Fruit fly (Drosophila melanogaster): Measurements from ENCODE around the gene GAPcenA.

The GAPcenA gene

dm6 chr3L:8297488-8297887, 48.9 kb upstream of the GAPcenA start:
- no peak for TF ChIP-seq Rel (GFP tag; optimal IDR thresholded peaks at IDR 0.05)
- TF ChIP-seq Rel (tag; optimal IDR thresholded peaks at IDR 0.05): peak; percentile 82
- no peak for TF ChIP-seq br (GFP tag; optimal IDR thresholded peaks at IDR 0.05)
- peak; percentile 5 for TF ChIP-seq Jra (GFP tag; optimal IDR thresholded peaks at IDR 0.05)

dm6 chr3L:8299224-8300130, 46.9 kb upstream of the GAPcenA start, which contains the start of the genes Arl5 and CG13671:
Gene Arl5 (minus strand): TSS chr3L:8299839.
Gene CG13671 (plus strand): TSS chr3L:8300064.
- TF ChIP-seq HLH106 (tag; optimal IDR thresholded peaks at IDR 0.05): peak; percentile 59
- TF ChIP-seq dmrt93B (GFP tag; optimal IDR thresholded peaks at IDR 0.05): no peak
- peak; percentile 30 for TF ChIP-seq Hr83 (GFP tag; optimal IDR thresholded peaks at IDR 0.05; ENCODE audit: poor library complexity, severe bottlenecking)
- TF ChIP-seq dsf (GFP tag; optimal IDR thresholded peaks at IDR 0.05; ENCODE audit: borderline replicate concordance): peak; percentile 79
- TF ChIP-seq fru (GFP tag; optimal IDR thresholded peaks at IDR 0.05): peak; percentile 86
- TF ChIP-seq Abd-B (GFP tag; optimal IDR thresholded peaks at IDR 0.05): no peak
- TF ChIP-seq h (GFP tag; optimal IDR thresholded peaks at IDR 0.05): peak; percentile 85
- TF ChIP-seq Jra (GFP tag; optimal IDR thresholded peaks at IDR 0.05): peak; percentile 88
- TF ChIP-seq rgr (GFP tag; optimal IDR thresholded peaks at IDR 0.05): peak; percentile 89
- peak; percentile 89 for TF ChIP-seq Hnf4 (GFP tag; optimal IDR thresholded peaks at IDR 0.05)
- peak; percentile 80 for TF ChIP-seq sv (GFP tag; optimal IDR thresholded peaks at IDR 0.05)
- no peak for TF ChIP-seq N (GFP tag; optimal IDR thresholded peaks at IDR 0.05)
- peak; percentile 55 for TF ChIP-seq Sp1 (GFP tag; optimal IDR thresholded peaks at IDR 0.05)
- no peak for TF ChIP-seq CG9705 (GFP tag; optimal IDR thresholded peaks at IDR 0.05)
- peak; percentile 63 for TF ChIP-seq ey (GFP tag; optimal IDR thresholded peaks at IDR 0.05)
- no peak for TF ChIP-seq usp (GFP tag; optimal IDR thresholded peaks at IDR 0.05)
- no peak for TF ChIP-seq Rel (GFP tag; optimal IDR thresholded peaks at IDR 0.05)
- TF ChIP-seq Rel (tag; optimal IDR thresholded peaks at IDR 0.05): peak; percentile 55
- TF ChIP-seq GATAd (GFP tag; optimal IDR thresholded peaks at IDR 0.05): peak; percentile 47
- no peak for TF ChIP-seq lola (GFP tag; optimal IDR thresholded peaks at IDR 0.05)
- TF ChIP-seq OdsH (GFP tag; optimal IDR thresholded peaks at IDR 0.05): peak; percentile 84
- peak; percentile 69 for TF ChIP-seq br (GFP tag; optimal IDR thresholded peaks at IDR 0.05)
- TF ChIP-seq foxo (GFP tag; optimal IDR thresholded peaks at IDR 0.05): peak in 1 of 2 experiments; percentile 93
- TF ChIP-seq Vsx2 (GFP tag; optimal IDR thresholded peaks at IDR 0.05; ENCODE audit: partially characterized antibody): peak; percentile 97
- TF ChIP-seq brk (GFP tag; optimal IDR thresholded peaks at IDR 0.05): peak; percentile 89
- TF ChIP-seq psq (GFP tag; optimal IDR thresholded peaks at IDR 0.05): peak; percentile 82

- TF ChIP-seq brk (GFP tag; optimal IDR thresholded peaks at IDR 0.05) (no peak), rgr (GFP tag; optimal IDR thresholded peaks at IDR 0.05) (peak; percentile 12), psq (GFP tag; optimal IDR thresholded peaks at IDR 0.05) (peak; percentile 7), dmrt93B (GFP tag; optimal IDR thresholded peaks at IDR 0.05) (no peak), Myc (optimal IDR thresholded peaks at IDR 0.05) (peak; percentile 27), woc (GFP tag; optimal IDR thresholded peaks at IDR 0.05) (no peak), Jra (GFP tag; optimal IDR thresholded peaks at IDR 0.05) (no peak)
Measured at dm6 chr3L:8303912-8304311, 42.4 kb upstream of the GAPcenA start, which contains the start of the genes CG7194 and Sbp2. Gene CG7194 (minus strand): TSS chr3L:8304059. Gene Sbp2 (plus strand): TSS chr3L:8304157.

dm6 chr3L:8306880-8307279, 39.5 kb upstream of the GAPcenA start, which contains the start of gene Gr66a:
Gene Gr66a (minus strand): TSS chr3L:8306980.
- TF ChIP-seq CrebA (GFP tag; optimal IDR thresholded peaks at IDR 0.05; ENCODE audit: borderline replicate concordance): no peak
- TF ChIP-seq psq (GFP tag; optimal IDR thresholded peaks at IDR 0.05): no peak
- TF ChIP-seq pan (optimal IDR thresholded peaks at IDR 0.05): no peak
- no peak for TF ChIP-seq dmrt93B (GFP tag; optimal IDR thresholded peaks at IDR 0.05)
- no peak for TF ChIP-seq Jra (GFP tag; optimal IDR thresholded peaks at IDR 0.05)
- no peak for TF ChIP-seq HLH106 (tag; optimal IDR thresholded peaks at IDR 0.05)
- TF ChIP-seq foxo (GFP tag; optimal IDR thresholded peaks at IDR 0.05): no peak
- no peak for TF ChIP-seq Hnf4 (GFP tag; optimal IDR thresholded peaks at IDR 0.05)
- no peak for TF ChIP-seq ey (GFP tag; optimal IDR thresholded peaks at IDR 0.05)
- no peak for TF ChIP-seq Vsx2 (GFP tag; optimal IDR thresholded peaks at IDR 0.05; ENCODE audit: partially characterized antibody)
- TF ChIP-seq N (GFP tag; optimal IDR thresholded peaks at IDR 0.05): no peak
- no peak for TF ChIP-seq sage (GFP tag; optimal IDR thresholded peaks at IDR 0.05)
- TF ChIP-seq sv (GFP tag; optimal IDR thresholded peaks at IDR 0.05): no peak
- TF ChIP-seq CG9705 (GFP tag; optimal IDR thresholded peaks at IDR 0.05): no peak
- no peak for TF ChIP-seq woc (GFP tag; optimal IDR thresholded peaks at IDR 0.05)
- no peak for TF ChIP-seq usp (GFP tag; optimal IDR thresholded peaks at IDR 0.05)
- no peak for TF ChIP-seq rgr (GFP tag; optimal IDR thresholded peaks at IDR 0.05)
- no peak for TF ChIP-seq CG32264 (GFP tag; optimal IDR thresholded peaks at IDR 0.05)
- no peak for TF ChIP-seq Dfd (GFP tag; optimal IDR thresholded peaks at IDR 0.05)

All from whole organism, wandering third instar larva.